Fruit fly (Drosophila melanogaster) whole organism, embryonic: ENCODE data around the gene CG4949.

Experiments used
- B-H1 ChIP-seq: fragments of 200-800 bp; sonication (Bioruptor generic); IDR thresholded peaks from 3 replicates; pipeline ENCODE4 v1.3.6; 2022; ENCODE audit warnings: missing biosample characterization, missing genetic modification characterization
- Bteb2 ChIP-seq: fragments of 200-800 bp; sonication (Bioruptor generic); optimal IDR thresholded peaks from 2 replicates; lab custom pipeline; 2016; ENCODE audit warnings: missing biosample characterization, missing genetic modification characterization
- CG10366 ChIP-seq: fragments of 200-800 bp; sonication (Bioruptor generic); IDR thresholded peaks from 2 replicates; pipeline ENCODE4 v1.3.6; 2022; ENCODE audit warnings: missing biosample characterization, missing genetic modification characterization
- CG11247 ChIP-seq: fragments of 200-800 bp; sonication (Bioruptor generic); IDR thresholded peaks from 2 replicates; pipeline ENCODE4 v1.3.6; 2022; ENCODE audit warnings: missing biosample characterization, missing genetic modification characterization
- CG11723 ChIP-seq: fragments of 200-800 bp; sonication (Bioruptor generic); optimal IDR thresholded peaks from 2 replicates; lab custom pipeline; 2017; ENCODE audit warnings: missing biosample characterization, mild to moderate bottlenecking, missing genetic modification characterization
- CG13296 ChIP-seq: fragments of 200-800 bp; sonication (Bioruptor generic); optimal IDR thresholded peaks from 3 replicates; lab custom pipeline; 2018; ENCODE audit warnings: missing biosample characterization, mild to moderate bottlenecking, missing genetic modification characterization
- CG13624 ChIP-seq: fragments of 200-800 bp; sonication (Bioruptor generic); optimal IDR thresholded peaks from 2 replicates; lab custom pipeline; 2016; ENCODE audit warnings: missing biosample characterization, missing genetic modification characterization
- CG14441 ChIP-seq: fragments of 200-800 bp; sonication (Bioruptor generic); IDR thresholded peaks from 2 replicates; pipeline ENCODE4 v1.3.6; 2022; ENCODE audit warnings: missing biosample characterization, missing genetic modification characterization
- CG14667 ChIP-seq: fragments of 200-800 bp; sonication (Bioruptor generic); IDR thresholded peaks from 2 replicates; pipeline ENCODE4 v1.3.6; 2022; ENCODE audit warnings: missing biosample characterization, missing genetic modification characterization
- CG1529 ChIP-seq: fragments of 200-800 bp; sonication (Bioruptor generic); optimal IDR thresholded peaks from 3 replicates; lab custom pipeline; 2018; ENCODE audit warnings: missing biosample characterization, missing genetic modification characterization
- CG15479 ChIP-seq: fragments of 200-800 bp; sonication (Bioruptor generic); optimal IDR thresholded peaks from 3 replicates; lab custom pipeline; 2019; ENCODE audit warnings: missing biosample characterization, mild to moderate bottlenecking, missing genetic modification characterization, moderate library complexity
- CG17612 ChIP-seq: fragments of 200-800 bp; sonication (Bioruptor generic); IDR thresholded peaks from 2 replicates; pipeline ENCODE4 v1.3.6; 2022; ENCODE audit warnings: missing biosample characterization, missing genetic modification characterization
- CG17802 ChIP-seq: fragments of 200-800 bp; sonication (Bioruptor generic); optimal IDR thresholded peaks from 2 replicates; lab custom pipeline; 2018; ENCODE audit warnings: missing biosample characterization, mild to moderate bottlenecking, missing genetic modification characterization, moderate library complexity
- CG1832 ChIP-seq: fragments of 200-800 bp; sonication (Bioruptor generic); optimal IDR thresholded peaks from 2 replicates; lab custom pipeline; 2017; ENCODE audit warnings: missing biosample characterization, mild to moderate bottlenecking, missing genetic modification characterization, inconsistent platforms
- CG2202 ChIP-seq: fragments of 200-800 bp; sonication (Bioruptor generic); optimal IDR thresholded peaks from 2 replicates; lab custom pipeline; 2018; ENCODE audit warnings: missing biosample characterization, mild to moderate bottlenecking, missing genetic modification characterization
- CG30020 ChIP-seq: fragments of 200-800 bp; optimal IDR thresholded peaks from 2 replicates; lab custom pipeline; 2019; ENCODE audit warnings: missing biosample characterization, mild to moderate bottlenecking, missing genetic modification characterization, moderate library complexity
- CG31388 ChIP-seq: fragments of 200-800 bp; sonication (Bioruptor generic); optimal IDR thresholded peaks from 2 replicates; lab custom pipeline; 2016; ENCODE audit warnings: missing biosample characterization, missing genetic modification characterization
- CG4617 ChIP-seq: fragments of 200-800 bp; sonication (Bioruptor generic); optimal IDR thresholded peaks from 3 replicates; lab custom pipeline; 2016; ENCODE audit warnings: missing biosample characterization, missing genetic modification characterization, borderline replicate concordance
- CG7745 ChIP-seq: fragments of 200-800 bp; sonication (Bioruptor generic); optimal IDR thresholded peaks from 2 replicates; lab custom pipeline; 2018; ENCODE audit warnings: missing biosample characterization, mild to moderate bottlenecking, missing genetic modification characterization, moderate library complexity
- CG8388 ChIP-seq: fragments of 200-800 bp; sonication (Bioruptor generic); optimal IDR thresholded peaks from 2 replicates; lab custom pipeline; 2019; ENCODE audit warnings: missing biosample characterization, mild to moderate bottlenecking, missing genetic modification characterization, moderate library complexity
- CkIIα-i1 ChIP-seq: fragments of 200-800 bp; sonication (Bioruptor generic); IDR thresholded peaks from 2 replicates; pipeline ENCODE4 v1.3.6; 2022; ENCODE audit warnings: missing biosample characterization, missing genetic modification characterization
- CrebB ChIP-seq: fragments of 200-800 bp; sonication (Bioruptor generic); optimal IDR thresholded peaks from 3 replicates; lab custom pipeline; 2018; ENCODE audit warnings: missing biosample characterization, mild to moderate bottlenecking, missing genetic modification characterization
- Dref ChIP-seq: fragments of 200-800 bp; sonication (Bioruptor generic); IDR thresholded peaks from 2 replicates; pipeline ENCODE4 v1.3.6; 2022; ENCODE audit warnings: missing biosample characterization, missing genetic modification characterization
- ERR ChIP-seq: fragments of 200-800 bp; sonication (Bioruptor generic); optimal IDR thresholded peaks from 2 replicates; lab custom pipeline; 2016; ENCODE audit warnings: missing biosample characterization, missing genetic modification characterization
- Ets65A ChIP-seq: fragments of 200-800 bp; sonication (Bioruptor generic); peaks from one replicate; lab custom pipeline; 2016; ENCODE audit warnings: missing biosample characterization, missing genetic modification characterization
- Ets97D ChIP-seq: fragments of 200-800 bp; sonication (Bioruptor generic); optimal IDR thresholded peaks from 3 replicates; lab custom pipeline; 2016; ENCODE audit warnings: missing biosample characterization, missing genetic modification characterization
- Hr39 ChIP-seq: fragments of >200 bp; optimal IDR thresholded peaks from 2 replicates; lab custom pipeline; 2017
- MESR4 ChIP-seq: fragments of 200-800 bp; sonication (Bioruptor generic); optimal IDR thresholded peaks from 2 replicates; lab custom pipeline; 2018; ENCODE audit warnings: missing biosample characterization, mild to moderate bottlenecking, missing genetic modification characterization, moderate library complexity
- Sox100B ChIP-seq: fragments of 200-800 bp; sonication (Bioruptor generic); optimal IDR thresholded peaks from 3 replicates; lab custom pipeline; 2018; ENCODE audit warnings: missing biosample characterization, mild to moderate bottlenecking, missing genetic modification characterization
- Vsx1 ChIP-seq: fragments of 200-800 bp; sonication (Bioruptor generic); optimal IDR thresholded peaks from 2 replicates; lab custom pipeline; 2017; ENCODE audit warnings: missing biosample characterization, mild to moderate bottlenecking, missing genetic modification characterization, missing genetic modification reagents
- ara ChIP-seq: fragments of 200-800 bp; sonication (Bioruptor generic); IDR thresholded peaks from 2 replicates; pipeline ENCODE4 v1.3.6; 2022; ENCODE audit warnings: missing biosample characterization, missing genetic modification characterization
- ato ChIP-seq: fragments of 200-800 bp; sonication (Bioruptor generic); IDR thresholded peaks from 2 replicates; pipeline ENCODE4 v1.3.6; 2022; ENCODE audit warnings: missing biosample characterization, missing genetic modification characterization; ENCODE audit not compliant: partially characterized antibody
- bsh ChIP-seq, 2 experiments: fragments of 200-800 bp; sonication (Bioruptor generic); optimal IDR thresholded peaks; 2 replicates each; lab custom pipeline; 2017 to 2018; ENCODE audit warnings: mild to moderate bottlenecking in 2 of 2, missing biosample characterization in 2 of 2, missing genetic modification characterization in 2 of 2, moderate library complexity in 1 of 2
- cg ChIP-seq: fragments of 200-800 bp; sonication (Bioruptor generic); optimal IDR thresholded peaks from 3 replicates; lab custom pipeline; 2019; ENCODE audit warnings: missing biosample characterization, mild to moderate bottlenecking, missing genetic modification characterization, moderate library complexity
- chinmo ChIP-seq: fragments of 200-800 bp; sonication (Bioruptor generic); IDR thresholded peaks from 4 replicates; pipeline ENCODE4 v1.3.6; 2022; ENCODE audit warnings: missing biosample characterization, missing genetic modification characterization; ENCODE audit not compliant: partially characterized antibody
- croc ChIP-seq: fragments of 200-800 bp; sonication (Bioruptor generic); conservative IDR thresholded peaks from 3 replicates; pipeline ENCODE4 v1.3.6; 2022; ENCODE audit warnings: missing biosample characterization, missing genetic modification characterization
- danr ChIP-seq: fragments of 200-800 bp; sonication (Bioruptor generic); IDR thresholded peaks from 2 replicates; pipeline ENCODE4 v1.3.6; 2022; ENCODE audit warnings: missing biosample characterization, missing genetic modification characterization
- gro ChIP-seq: fragments of 200-800 bp; sonication (Bioruptor generic); optimal IDR thresholded peaks from 2 replicates; lab custom pipeline; 2016; ENCODE audit warnings: missing biosample characterization, missing genetic modification characterization
- h ChIP-seq: fragments of >200 bp; optimal IDR thresholded peaks from 2 replicates; lab custom pipeline; 2017
- ken ChIP-seq: fragments of 200-800 bp; sonication (Bioruptor generic); IDR thresholded peaks from 3 replicates; pipeline ENCODE4 v1.3.6; 2022; ENCODE audit warnings: missing biosample characterization, missing genetic modification characterization
- nmo ChIP-seq: fragments of 200-800 bp; sonication (Bioruptor generic); optimal IDR thresholded peaks from 2 replicates; lab custom pipeline; 2018; ENCODE audit warnings: missing biosample characterization, mild to moderate bottlenecking, missing genetic modification characterization, moderate library complexity
- onecut ChIP-seq: fragments of 200-800 bp; sonication (Bioruptor generic); IDR thresholded peaks from 2 replicates; pipeline ENCODE4 v1.3.6; 2022; ENCODE audit warnings: missing biosample characterization, missing genetic modification characterization
- otp ChIP-seq: fragments of 200-800 bp; sonication (Bioruptor generic); IDR thresholded peaks from 3 replicates; pipeline ENCODE4, ENCODE4 v1.3.6; 2022; ENCODE audit warnings: missing biosample characterization, missing genetic modification characterization
- phol ChIP-seq: fragments of 200-800 bp; sonication (Bioruptor generic); optimal IDR thresholded peaks from 3 replicates; lab custom pipeline; 2018; ENCODE audit warnings: missing biosample characterization, mild to moderate bottlenecking, missing genetic modification characterization, moderate library complexity
- pzg ChIP-seq: fragments of 200-800 bp; sonication (Bioruptor generic); optimal IDR thresholded peaks from 3 replicates; lab custom pipeline; 2018; ENCODE audit warnings: missing biosample characterization, mild to moderate bottlenecking, missing genetic modification characterization, moderate library complexity
- tna ChIP-seq: fragments of 200-800 bp; sonication (Bioruptor generic); IDR thresholded peaks from 2 replicates; pipeline ENCODE4 v1.3.6; 2022; ENCODE audit warnings: missing biosample characterization, missing genetic modification characterization; ENCODE audit not compliant: partially characterized antibody
- ttk ChIP-seq: fragments of 200-800 bp; sonication (Bioruptor generic); IDR thresholded peaks from 2 replicates; pipeline ENCODE4 v2.1.2; 2022; ENCODE audit warnings: missing biosample characterization, missing genetic modification characterization
- vfl ChIP-seq: fragments of 200-800 bp; sonication (Bioruptor generic); optimal IDR thresholded peaks from 2 replicates; lab custom pipeline; 2016; ENCODE audit warnings: missing biosample characterization, missing genetic modification characterization
- vvl ChIP-seq: fragments of 200-800 bp; sonication (Bioruptor generic); IDR thresholded peaks from 2 replicates; pipeline ENCODE4 v1.3.6; 2022; ENCODE audit warnings: missing biosample characterization, missing genetic modification characterization

The CG4949 gene

dm6 chrX:17125017-17125821, 46.6 kb downstream of the CG4949 start (continued):
- TF ChIP-seq MESR4 (GFP tag; lab: Kevin White, UChicago), result no peak
- TF ChIP-seq CG17612 (GFP tag; lab: Robert Waterston, UW), result peak; percentile 39; the same call in 1 of the 2 replicates
- no peak for TF ChIP-seq CG17802
- peak; percentile 69 for TF ChIP-seq tna (GFP tag; lab: Robert Waterston, UW)
- TF ChIP-seq vfl (GFP tag; lab: Kevin White, UChicago), result no peak
- TF ChIP-seq gro (GFP tag; lab: Kevin White, UChicago), result peak; percentile 41
- TF ChIP-seq Vsx1 (GFP tag; lab: Kevin White, UChicago), result peak; percentile 6
- TF ChIP-seq Hr39 (lab: Kevin White, UChicago), result no peak
- peak; percentile 21 for TF ChIP-seq Ets97D (GFP tag; lab: Kevin White, UChicago)
- peak; percentile 83 for TF ChIP-seq CG13296
- peak; percentile 8 for TF ChIP-seq pzg
- no peak for TF ChIP-seq CG1529 (GFP tag; lab: Kevin White, UChicago)
- peak; percentile 70 for TF ChIP-seq Sox100B (GFP tag; lab: Kevin White, UChicago)
- peak; percentile 12 for TF ChIP-seq cg (GFP tag; lab: Kevin White, UChicago)
- peak; percentile 73 for TF ChIP-seq CG10366 (GFP tag; lab: Robert Waterston, UW)
- TF ChIP-seq CG8388 (GFP tag; lab: Kevin White, UChicago), result peak; percentile 34
- peak; percentile 79 for TF ChIP-seq CG14441 (GFP tag; lab: Robert Waterston, UW)
- no peak for TF ChIP-seq Bteb2 (GFP tag; lab: Kevin White, UChicago)
- TF ChIP-seq CG30020 (tag; lab: Kevin White, UChicago), result no peak
- no peak for TF ChIP-seq CkIIα-i1 (GFP tag; lab: Robert Waterston, UW)
- TF ChIP-seq ato (GFP tag; lab: Robert Waterston, UW), result peak; percentile 77
- TF ChIP-seq ERR (GFP tag; lab: Kevin White, UChicago), result peak; percentile 39
- peak; percentile 28 for TF ChIP-seq nmo (GFP tag; lab: Kevin White, UChicago)
- TF ChIP-seq CG11247, result peak; percentile 53
- TF ChIP-seq bsh (GFP tag; optimal IDR thresholded peaks at IDR 0.05; lab: Kevin White, UChicago), result peak in 1 of 2 experiments; percentile 45
- peak; percentile 75 for TF ChIP-seq CG1832 (GFP tag; lab: Kevin White, UChicago)
- TF ChIP-seq CG15479 (GFP tag; lab: Kevin White, UChicago), result peak; percentile 76
- no peak for TF ChIP-seq CG4617 (GFP tag; lab: Kevin White, UChicago)
- peak; percentile 22 for TF ChIP-seq CG13624 (GFP tag; lab: Kevin White, UChicago)
- no peak for TF ChIP-seq h (lab: Kevin White, UChicago)
- peak; percentile 36; the same call in 1 of the 2 replicates for TF ChIP-seq danr (GFP tag; lab: Robert Waterston, UW)
- TF ChIP-seq vvl (GFP tag; lab: Robert Waterston, UW), result peak; percentile 77
- TF ChIP-seq CG11723 (GFP tag; lab: Kevin White, UChicago), result peak; percentile 45
- TF ChIP-seq Dref (GFP tag; lab: Robert Waterston, UW), result no peak
- peak; percentile 36; the same call in 1 of the 2 replicates for TF ChIP-seq onecut (GFP tag; lab: Robert Waterston, UW)
- peak; percentile 62; the same call in 2 of the 3 replicates for TF ChIP-seq ken (GFP tag; lab: Robert Waterston, UW)
- peak; percentile 37; the same call in 1 of the 3 replicates for TF ChIP-seq otp (GFP tag; lab: Robert Waterston, UW)
- no peak for TF ChIP-seq CrebB (tag; lab: Kevin White, UChicago)
- TF ChIP-seq B-H1 (GFP tag; lab: Robert Waterston, UW), result peak; percentile 53; the same call in 2 of the 3 replicates
- peak; percentile 4 for TF ChIP-seq Ets65A
- peak; percentile 69 for TF ChIP-seq phol (tag; lab: Kevin White, UChicago)
- TF ChIP-seq CG2202 (tag; lab: Kevin White, UChicago), result peak; percentile 2
- TF ChIP-seq chinmo (GFP tag; lab: Robert Waterston, UW), result peak; percentile 94; the same call in 3 of the 4 replicates
- TF ChIP-seq croc (GFP tag; lab: Robert Waterston, UW), result no peak
- TF ChIP-seq ara (GFP tag; lab: Robert Waterston, UW), result peak; percentile 39; the same call in 1 of the 2 replicates
- no peak for TF ChIP-seq CG7745 (tag; lab: Kevin White, UChicago)
- TF ChIP-seq ttk, result peak; percentile 58
- peak; percentile 45 for TF ChIP-seq CG14667 (GFP tag; lab: Robert Waterston, UW)
- TF ChIP-seq CG31388 (GFP tag; lab: Kevin White, UChicago), result no peak
